Fruit fly (Drosophila melanogaster): Measurements from ENCODE around the gene fng.

- no peak for TF ChIP-seq Lhr (GFP tag; optimal IDR thresholded peaks at IDR 0.05)
- TF ChIP-seq HLHmδ (GFP tag; optimal IDR thresholded peaks at IDR 0.05): no peak
- TF ChIP-seq CG9437 (GFP tag; optimal IDR thresholded peaks at IDR 0.05): no peak
- TF ChIP-seq trem (tag; optimal IDR thresholded peaks at IDR 0.05): no peak
- TF ChIP-seq usp (GFP tag; optimal IDR thresholded peaks at IDR 0.05): no peak
- no peak for TF ChIP-seq sr (GFP tag; IDR thresholded peaks at IDR 0.05)
- no peak for TF ChIP-seq dan (GFP tag; IDR thresholded peaks at IDR 0.05)
- TF ChIP-seq CG6683 (GFP tag; optimal IDR thresholded peaks at IDR 0.05): no peak
- TF ChIP-seq her (GFP tag; optimal IDR thresholded peaks at IDR 0.05): no peak
Observed at dm6 chr3L:20900996-20901395, 48.3 kb downstream of the fng start.

Measured in whole organism, embryonic.